Fruit fly (Drosophila melanogaster) whole organism, embryonic: ENCODE data around the gene RpL36.

Experiments used
- Antp ChIP-seq: fragments of 200-800 bp; sonication (Bioruptor generic); optimal IDR thresholded peaks from 3 replicates; lab custom pipeline; 2016; ENCODE audit warnings: missing biosample characterization, missing genetic modification characterization
- Atf3 ChIP-seq: fragments of 200-800 bp; sonication (Bioruptor generic); optimal IDR thresholded peaks from 3 replicates; lab custom pipeline; 2016; ENCODE audit warnings: missing biosample characterization, missing genetic modification characterization
- B-H1 ChIP-seq: fragments of 200-800 bp; sonication (Bioruptor generic); IDR thresholded peaks from 3 replicates; pipeline ENCODE4 v1.3.6; 2022; ENCODE audit warnings: missing biosample characterization, missing genetic modification characterization
- B-H2 ChIP-seq: fragments of 200-800 bp; sonication (Bioruptor generic); optimal IDR thresholded peaks from 2 replicates; lab custom pipeline; 2018; ENCODE audit warnings: missing biosample characterization, mild to moderate bottlenecking, missing genetic modification characterization
- CG10543 ChIP-seq: fragments of 200-800 bp; sonication (Bioruptor generic); optimal IDR thresholded peaks from 3 replicates; lab custom pipeline; 2017; ENCODE audit warnings: missing biosample characterization, mild to moderate bottlenecking, missing genetic modification characterization, moderate library complexity
- CG11723 ChIP-seq: fragments of 200-800 bp; sonication (Bioruptor generic); optimal IDR thresholded peaks from 2 replicates; lab custom pipeline; 2017; ENCODE audit warnings: missing biosample characterization, mild to moderate bottlenecking, missing genetic modification characterization
- CG12155 ChIP-seq: fragments of 200-800 bp; sonication (Bioruptor generic); optimal IDR thresholded peaks from 3 replicates; lab custom pipeline; 2016; ENCODE audit warnings: missing biosample characterization, missing genetic modification characterization
- CG12299 ChIP-seq: fragments of 200-800 bp; sonication (Bioruptor generic); optimal IDR thresholded peaks from 2 replicates; lab custom pipeline; 2018; ENCODE audit warnings: missing biosample characterization, mild to moderate bottlenecking, missing genetic modification characterization
- CG1233 ChIP-seq: fragments of 200-800 bp; sonication (Bioruptor generic); optimal IDR thresholded peaks from 4 replicates; lab custom pipeline; 2018; ENCODE audit warnings: missing biosample characterization, mild to moderate bottlenecking, missing genetic modification characterization
- CG12659 ChIP-seq: fragments of 200-800 bp; sonication (Bioruptor generic); optimal IDR thresholded peaks from 3 replicates; lab custom pipeline; 2017; ENCODE audit warnings: mild to moderate bottlenecking, missing biosample characterization, missing genetic modification reagents, missing genetic modification characterization
- CG16813 ChIP-seq: fragments of 200-800 bp; sonication (Bioruptor generic); IDR thresholded peaks from 3 replicates; pipeline ENCODE4 v1.3.6; 2022; ENCODE audit warnings: missing biosample characterization, missing genetic modification characterization; ENCODE audit not compliant: partially characterized antibody
- CG17328 ChIP-seq: fragments of 200-800 bp; sonication (Bioruptor generic); IDR thresholded peaks from 2 replicates; pipeline ENCODE4 v1.3.6; 2022; ENCODE audit warnings: missing biosample characterization, missing genetic modification characterization
- CG17612 ChIP-seq: fragments of 200-800 bp; sonication (Bioruptor generic); IDR thresholded peaks from 2 replicates; pipeline ENCODE4 v1.3.6; 2022; ENCODE audit warnings: missing biosample characterization, missing genetic modification characterization
- CG18011 ChIP-seq: fragments of 200-800 bp; sonication (Bioruptor generic); optimal IDR thresholded peaks from 2 replicates; lab custom pipeline; 2017; ENCODE audit warnings: missing biosample characterization, missing genetic modification characterization, mild to moderate bottlenecking, moderate library complexity, missing genotype
- CG18764 ChIP-seq: fragments of 200-800 bp; sonication (Bioruptor generic); optimal IDR thresholded peaks from 3 replicates; lab custom pipeline; 2016; ENCODE audit warnings: missing biosample characterization, missing genetic modification characterization
- CG2129 ChIP-seq: fragments of 200-800 bp; sonication (Bioruptor generic); IDR thresholded peaks from 2 replicates; pipeline ENCODE4 v1.3.6; 2022; ENCODE audit warnings: missing biosample characterization, missing genetic modification characterization; ENCODE audit not compliant: partially characterized antibody
- CG31224 ChIP-seq: fragments of 200-800 bp; sonication (Bioruptor generic); IDR thresholded peaks from 2 replicates; pipeline ENCODE4 v1.3.6; 2022; ENCODE audit warnings: missing biosample characterization, missing genetic modification characterization
- CG32767 ChIP-seq: fragments of 200-800 bp; sonication (Bioruptor generic); IDR thresholded peaks from 2 replicates; pipeline ENCODE4 v1.3.6; 2022; ENCODE audit warnings: missing biosample characterization, missing genetic modification characterization
- CG3847 ChIP-seq: fragments of 200-800 bp; sonication (Bioruptor generic); IDR thresholded peaks from 2 replicates; pipeline ENCODE4 v1.3.6; 2022; ENCODE audit warnings: missing biosample characterization, missing genetic modification characterization
- CG4360 ChIP-seq: fragments of 200-800 bp; sonication (Bioruptor generic); IDR thresholded peaks from 2 replicates; pipeline ENCODE4 v1.3.6; 2022; ENCODE audit warnings: missing biosample characterization, missing genetic modification characterization
- CG4404 ChIP-seq: fragments of 200-800 bp; sonication (Bioruptor generic); IDR thresholded peaks from 2 replicates; pipeline ENCODE4 v1.3.6; 2022; ENCODE audit warnings: missing biosample characterization, missing genetic modification characterization
- CG6272 ChIP-seq: fragments of 200-800 bp; sonication (Bioruptor generic); IDR thresholded peaks from 2 replicates; pipeline ENCODE4 v1.3.6; 2022; ENCODE audit warnings: missing biosample characterization, missing genetic modification characterization
- CG7928 ChIP-seq: fragments of 200-800 bp; sonication (Bioruptor generic); optimal IDR thresholded peaks from 2 replicates; lab custom pipeline; 2017; ENCODE audit warnings: missing biosample characterization, mild to moderate bottlenecking, missing genetic modification characterization
- CG8388 ChIP-seq: fragments of 200-800 bp; sonication (Bioruptor generic); optimal IDR thresholded peaks from 2 replicates; lab custom pipeline; 2019; ENCODE audit warnings: missing biosample characterization, mild to moderate bottlenecking, missing genetic modification characterization, moderate library complexity
- CG9215 ChIP-seq: fragments of 200-800 bp; sonication (Bioruptor generic); IDR thresholded peaks from 2 replicates; pipeline ENCODE4 v1.3.6; 2022; ENCODE audit warnings: missing biosample characterization, missing genetic modification characterization
- D ChIP-seq, 2 experiments: fragments of 200-800 bp in 1 of 2; fragments of >200 bp in 1 of 2; sonication (Bioruptor generic) in 1 of 2; optimal IDR thresholded peaks; 2 replicates in 1 of 2; 3 replicates in 1 of 2; lab custom pipeline; 2017; ENCODE audit warnings: mild to moderate bottlenecking in 1 of 2, missing biosample characterization in 1 of 2, missing genetic modification characterization in 1 of 2, missing genetic modification reagents in 1 of 2
- GATAe ChIP-seq: fragments of 200-800 bp; sonication (Bioruptor generic); conservative IDR thresholded peaks from 2 replicates; pipeline ENCODE4 v1.3.6; 2022; ENCODE audit warnings: missing biosample characterization, missing genetic modification characterization
- HLH4C ChIP-seq: fragments of 200-800 bp; sonication (Bioruptor generic); IDR thresholded peaks from 3 replicates; pipeline ENCODE4 v1.3.6; 2022; ENCODE audit warnings: missing biosample characterization, missing genetic modification characterization; ENCODE audit not compliant: partially characterized antibody
- Hr51 ChIP-seq, 2 experiments: fragments of 200-800 bp; sonication (Bioruptor generic); optimal IDR thresholded peaks; 2 replicates in 1 of 2; 3 replicates in 1 of 2; lab custom pipeline; 2016 to 2018; ENCODE audit warnings: missing biosample characterization in 2 of 2, missing genetic modification characterization in 2 of 2, mild to moderate bottlenecking in 1 of 2, moderate library complexity in 1 of 2
- Lpt ChIP-seq: fragments of >200 bp; optimal IDR thresholded peaks from 2 replicates; lab custom pipeline; 2018; ENCODE audit warnings: missing biosample characterization, missing genetic modification characterization
- NfI ChIP-seq: fragments of 200-800 bp; sonication (Bioruptor generic); optimal IDR thresholded peaks from 3 replicates; lab custom pipeline; 2018; ENCODE audit warnings: missing biosample characterization, mild to moderate bottlenecking, missing genetic modification characterization, moderate library complexity
- Sry-δ ChIP-seq: fragments of 200-800 bp; sonication (Bioruptor generic); optimal IDR thresholded peaks from 2 replicates; lab custom pipeline; 2016; ENCODE audit warnings: missing biosample characterization, missing genetic modification characterization
- TFAM ChIP-seq: fragments of 200-800 bp; sonication (Bioruptor generic); optimal IDR thresholded peaks from 2 replicates; lab custom pipeline; 2017; ENCODE audit warnings: missing biosample characterization, missing genetic modification characterization, inconsistent platforms
- chif ChIP-seq, 2 experiments: fragments of 200-800 bp; sonication (Bioruptor generic); optimal IDR thresholded peaks; 3 replicates each; lab custom pipeline; 2016; ENCODE audit warnings: missing biosample characterization in 2 of 2, missing genetic modification characterization in 2 of 2
- croc ChIP-seq: fragments of 200-800 bp; sonication (Bioruptor generic); conservative IDR thresholded peaks from 3 replicates; pipeline ENCODE4 v1.3.6; 2022; ENCODE audit warnings: missing biosample characterization, missing genetic modification characterization
- cwo ChIP-seq: fragments of 200-800 bp; sonication (Bioruptor generic); optimal IDR thresholded peaks from 3 replicates; lab custom pipeline; 2017; ENCODE audit warnings: missing biosample characterization, missing genetic modification characterization, mild to moderate bottlenecking, moderate library complexity, missing genetic modification reagents
- ewg ChIP-seq: fragments of 200-800 bp; sonication (Bioruptor generic); optimal IDR thresholded peaks from 3 replicates; lab custom pipeline; 2017; ENCODE audit warnings: mild to moderate bottlenecking, missing biosample characterization, missing genetic modification reagents, missing genetic modification characterization
- hth ChIP-seq: fragments of >200 bp; optimal IDR thresholded peaks from 2 replicates; lab custom pipeline; 2017; ENCODE audit warnings: inconsistent platforms
- kah ChIP-seq: fragments of 200-800 bp; sonication (Bioruptor generic); optimal IDR thresholded peaks from 2 replicates; lab custom pipeline; 2018; ENCODE audit warnings: missing biosample characterization, mild to moderate bottlenecking, missing genetic modification characterization
- kay ChIP-seq: fragments of 200-800 bp; sonication (Bioruptor generic); optimal IDR thresholded peaks from 2 replicates; lab custom pipeline; 2016; ENCODE audit warnings: missing biosample characterization, missing genetic modification characterization
- mam ChIP-seq: fragments of 200-800 bp; sonication (Bioruptor generic); optimal IDR thresholded peaks from 3 replicates; lab custom pipeline; 2016; ENCODE audit warnings: missing biosample characterization, missing genetic modification characterization
- odd ChIP-seq: fragments of 200-800 bp; sonication (Bioruptor generic); optimal IDR thresholded peaks from 2 replicates; lab custom pipeline; 2017; ENCODE audit warnings: missing biosample characterization, mild to moderate bottlenecking, missing genetic modification characterization
- pnt ChIP-seq: fragments of 200-800 bp; sonication (Bioruptor generic); optimal IDR thresholded peaks from 3 replicates; lab custom pipeline; 2016; ENCODE audit warnings: missing biosample characterization, missing genetic modification characterization
- ranshi ChIP-seq: fragments of 200-800 bp; sonication (Bioruptor generic); IDR thresholded peaks from 2 replicates; pipeline ENCODE4 v1.3.6; 2022; ENCODE audit warnings: missing biosample characterization, missing genetic modification characterization
- sc ChIP-seq, 3 experiments: fragments of >200 bp in 2 of 3; fragments of 200-800 bp in 1 of 3; sonication (Bioruptor generic) in 1 of 3; optimal IDR thresholded peaks; 2 replicates in 2 of 3; 3 replicates in 1 of 3; lab custom pipeline; 2017; ENCODE audit warnings: mild to moderate bottlenecking in 1 of 3, missing biosample characterization in 1 of 3, missing genetic modification characterization in 1 of 3, missing genetic modification reagents in 1 of 3
- tx ChIP-seq: fragments of 200-800 bp; sonication (Bioruptor generic); optimal IDR thresholded peaks from 2 replicates; lab custom pipeline; 2016; ENCODE audit warnings: missing biosample characterization, missing genetic modification characterization
- usp ChIP-seq: fragments of >200 bp; optimal IDR thresholded peaks from 2 replicates; lab custom pipeline; 2017; ENCODE audit warnings: missing biosample characterization, missing genetic modification characterization
- zfh2 ChIP-seq: fragments of 200-800 bp; sonication (Bioruptor generic); optimal IDR thresholded peaks from 2 replicates; lab custom pipeline; 2016; ENCODE audit warnings: missing biosample characterization, missing genetic modification characterization

Gene RpL36

dm6 chrX:655492-656379 lies 26.5 kb upstream of the RpL36 start, which contains the start of the genes Hmt4-20 and SkpA (continued):
- TF ChIP-seq kay (GFP tag; lab: Kevin White, UChicago), result no peak
- no peak for TF ChIP-seq croc (GFP tag; lab: Robert Waterston, UW)
- TF ChIP-seq CG31224 (GFP tag; lab: Robert Waterston, UW), result no peak
- TF ChIP-seq ewg (GFP tag; lab: Kevin White, UChicago), result peak; percentile 14
- TF ChIP-seq TFAM (GFP tag; lab: Kevin White, UChicago), result no peak
- TF ChIP-seq zfh2 (GFP tag; lab: Kevin White, UChicago), result peak; percentile 37
- TF ChIP-seq CG32767 (GFP tag; lab: Robert Waterston, UW), result no peak
- no peak for TF ChIP-seq hth (lab: Kevin White, UChicago)
- TF ChIP-seq odd (GFP tag; lab: Kevin White, UChicago), result no peak
- peak; percentile 99 for TF ChIP-seq Sry-δ
- TF ChIP-seq ranshi (GFP tag; lab: Robert Waterston, UW), result no peak
- TF ChIP-seq CG8388 (GFP tag; lab: Kevin White, UChicago), result no peak
- no peak for TF ChIP-seq CG9215 (GFP tag; lab: Robert Waterston, UW)
- no peak for TF ChIP-seq sc (optimal IDR thresholded peaks at IDR 0.05; lab: Kevin White, UChicago)
- TF ChIP-seq sc (GFP tag; optimal IDR thresholded peaks at IDR 0.05; lab: Kevin White, UChicago), result no peak
- TF ChIP-seq B-H2 (GFP tag; lab: Kevin White, UChicago), result no peak
- TF ChIP-seq CG17612, result no peak
- TF ChIP-seq CG12299 (tag; lab: Kevin White, UChicago), result no peak
- no peak for TF ChIP-seq CG11723 (GFP tag; lab: Kevin White, UChicago)
- no peak for TF ChIP-seq CG18011 (GFP tag; lab: Kevin White, UChicago)
- no peak for TF ChIP-seq kah (GFP tag; lab: Kevin White, UChicago)
- TF ChIP-seq NfI, result no peak
- no peak for TF ChIP-seq chif (GFP tag; optimal IDR thresholded peaks at IDR 0.05; lab: Kevin White, UChicago)
- no peak for TF ChIP-seq B-H1 (GFP tag; lab: Robert Waterston, UW)
- no peak for TF ChIP-seq Lpt (GFP tag; lab: Kevin White, UChicago)
- TF ChIP-seq CG3847, result peak; percentile 37; the same call in 1 of the 2 replicates
- TF ChIP-seq Atf3 (GFP tag; lab: Kevin White, UChicago), result no peak
- no peak for TF ChIP-seq usp
- TF ChIP-seq HLH4C, result peak; percentile 89
- TF ChIP-seq CG17328 (GFP tag; lab: Robert Waterston, UW), result no peak
- TF ChIP-seq CG4404 (GFP tag; lab: Robert Waterston, UW), result no peak; the same call in 1 of the 2 replicates
- peak; percentile 16 for TF ChIP-seq Antp (GFP tag; lab: Kevin White, UChicago)
- TF ChIP-seq CG16813 (GFP tag; lab: Robert Waterston, UW), result peak; percentile 96
- TF ChIP-seq CG6272 (GFP tag; lab: Robert Waterston, UW), result peak; percentile 36; the same call in 1 of the 2 replicates
- no peak for TF ChIP-seq CG18764 (GFP tag; lab: Kevin White, UChicago)
- TF ChIP-seq CG2129 (GFP tag; lab: Robert Waterston, UW), result peak; percentile 90
- no peak for TF ChIP-seq pnt
- no peak for TF ChIP-seq tx
- TF ChIP-seq CG10543, result no peak
- no peak for TF ChIP-seq GATAe (GFP tag; lab: Robert Waterston, UW)
- no peak for TF ChIP-seq cwo
- peak; percentile 15 for TF ChIP-seq mam (GFP tag; lab: Kevin White, UChicago)
- peak; percentile 68 for TF ChIP-seq CG12659 (GFP tag; lab: Kevin White, UChicago)
- no peak for TF ChIP-seq CG1233 (GFP tag; lab: Kevin White, UChicago)
- no peak for TF ChIP-seq CG7928
- no peak for TF ChIP-seq CG4360 (GFP tag; lab: Robert Waterston, UW)
- peak; percentile 84 for TF ChIP-seq D (optimal IDR thresholded peaks at IDR 0.05; lab: Kevin White, UChicago)
- no peak for TF ChIP-seq D (GFP tag; optimal IDR thresholded peaks at IDR 0.05; lab: Kevin White, UChicago)
- no peak for TF ChIP-seq Hr51 (GFP tag; optimal IDR thresholded peaks at IDR 0.05; lab: Kevin White, UChicago)
- TF ChIP-seq CG12155 (GFP tag; lab: Kevin White, UChicago), result peak; percentile 18
